Worm (Caenorhabditis elegans): ENCODE measurements around the gene ran-5.

DNA sequence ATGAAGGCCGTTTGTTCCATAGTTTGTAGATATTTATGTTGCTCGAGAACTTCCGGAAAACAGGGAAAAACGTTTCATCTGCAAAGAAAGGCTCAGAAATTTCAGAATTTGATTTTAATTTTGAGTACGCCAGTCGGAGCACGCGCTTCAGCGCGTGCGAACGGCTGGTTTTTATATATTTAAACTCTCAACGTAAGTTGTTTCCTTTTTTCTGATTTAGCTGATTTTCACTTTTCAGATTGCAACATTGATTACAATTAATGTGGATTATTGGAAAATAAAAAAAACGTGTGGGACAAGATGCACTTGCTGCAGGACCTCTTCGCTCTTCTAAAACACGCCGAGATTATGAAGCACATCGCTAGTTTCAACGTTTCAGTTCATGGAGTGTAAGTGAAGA is 34.7 kb downstream of the ran-5 start, which contains the start of gene F21H12.3:
- TF ChIP-seq hmbx-1 (tag; optimal IDR thresholded peaks at IDR 0.05) (no peak), tbx-37 (GFP tag; conservative IDR thresholded peaks at IDR 0.05) (no peak), sea-1 (GFP tag; conservative IDR thresholded peaks at IDR 0.05) (no peak), ama-1 (optimal IDR thresholded peaks at IDR 0.05) (no peak), flt-1 (GFP tag; IDR thresholded peaks at IDR 0.05) (no peak), ceh-36 (tag; optimal IDR thresholded peaks at IDR 0.05) (no peak), aly-1 (tag; optimal IDR thresholded peaks at IDR 0.05) (no peak), tbx-11 (GFP tag; IDR thresholded peaks at IDR 0.05) (no peak), B0310.2 (tag; optimal IDR thresholded peaks at IDR 0.05) (no peak), tra-4 (tag; optimal IDR thresholded peaks at IDR 0.05) (no peak), ceh-13 (GFP tag; optimal IDR thresholded peaks at IDR 0.05) (no peak), hnd-1 (tag; optimal IDR thresholded peaks at IDR 0.05) (no peak)
